Fruit fly (Drosophila melanogaster) whole organism: ENCODE measurements around the gene wap.
A peak's percentile ranks its signal among the peaks of the same experiment; 100 is the strongest.

ENCODE experiments used
- CG8478 ChIP-seq: fragments of >200 bp; optimal IDR thresholded peaks from 2 replicates; lab custom pipeline; 2018; ENCODE audit warnings: inconsistent platforms
- Dll ChIP-seq: fragments of >200 bp; optimal IDR thresholded peaks from 2 replicates; lab custom pipeline; 2017
- EcR ChIP-seq, 2 experiments: fragments of >200 bp; optimal IDR thresholded peaks; 2 replicates each; lab custom pipeline; 2017; ENCODE audit warnings: missing biosample characterization in 2 of 2, missing genetic modification characterization in 2 of 2, missing genetic modification reagents in 2 of 2
- pan ChIP-seq: fragments of >200 bp; optimal IDR thresholded peaks from 2 replicates; lab custom pipeline; 2017
- psq ChIP-seq: fragments of >200 bp; optimal IDR thresholded peaks from 2 replicates; lab custom pipeline; 2017
- usp ChIP-seq: fragments of >200 bp; optimal IDR thresholded peaks from 2 replicates; lab custom pipeline; 2017; ENCODE audit warnings: missing biosample characterization, missing genetic modification characterization, mixed read lengths

wap gene

dm6 chrX:22443954-22444910, 11.0 kb downstream of the wap start, which contains the start of gene CG14621:
TSS of gene CG14621 (plus strand) at chrX:22444227.
- TF ChIP-seq pan (lab: Kevin White, UChicago), result no peak
- no peak for TF ChIP-seq Dll (lab: Kevin White, UChicago)
- no peak for TF ChIP-seq usp (GFP tag; lab: Kevin White, UChicago)
- no peak for TF ChIP-seq psq (lab: Kevin White, UChicago)
- no peak for TF ChIP-seq EcR (GFP tag; optimal IDR thresholded peaks at IDR 0.05; lab: Kevin White, UChicago)

- TF ChIP-seq CG8478 (lab: Kevin White, UChicago) (no peak), psq (lab: Kevin White, UChicago) (no peak), usp (GFP tag; lab: Kevin White, UChicago) (no peak), EcR (GFP tag; optimal IDR thresholded peaks at IDR 0.05; lab: Kevin White, UChicago) (no peak), pan (lab: Kevin White, UChicago) (no peak), Dll (lab: Kevin White, UChicago) (no peak)
Observed at dm6 chrX:22443518-22443917, 11.7 kb downstream of the wap start.

dm6 chrX:22443046-22443445, 12.2 kb downstream of the wap start:
- no peak for TF ChIP-seq pan (lab: Kevin White, UChicago)
- TF ChIP-seq psq (lab: Kevin White, UChicago), result no peak
- TF ChIP-seq EcR (GFP tag; optimal IDR thresholded peaks at IDR 0.05; lab: Kevin White, UChicago), result no peak
- TF ChIP-seq CG8478 (lab: Kevin White, UChicago), result no peak
- TF ChIP-seq Dll (lab: Kevin White, UChicago), result no peak
- no peak for TF ChIP-seq usp (GFP tag; lab: Kevin White, UChicago)

dm6 chrX:22432929-22433605, 22.2 kb downstream of the wap start:
- peak; percentile 99 for TF ChIP-seq pan (lab: Kevin White, UChicago)
